Worm (Caenorhabditis elegans) whole organism, mixed stage, embryonic: ENCODE data around the gene epic-2.

Experiments
- drap-1 ChIP-seq: fragments of 200-800 bp; sonication (Bioruptor generic); optimal IDR thresholded peaks from 3 replicates; lab custom pipeline; 2018; ENCODE audit warnings: mild to moderate bottlenecking, missing genetic modification characterization, missing compliant biosample characterization
- lin-13 ChIP-seq: fragments of 150-350 bp; optimal IDR thresholded peaks from 2 replicates; lab custom pipeline; 2014; ENCODE audit warnings: missing biosample characterization, missing genetic modification characterization
- nhr-76 ChIP-seq: sonication (generic microtip); optimal IDR thresholded peaks from 2 replicates; lab custom pipeline; 2017; ENCODE audit warnings: missing biosample characterization, missing genetic modification characterization

- TF ChIP-seq drap-1 (GFP tag; lab: Kevin White, UChicago), result no peak
- no peak for TF ChIP-seq lin-13 (tag; lab: Kevin White, UChicago)
- TF ChIP-seq nhr-76 (tag; lab: Kevin White, UChicago), result no peak
These were observed 42.9 kb downstream of the epic-2 start for ce11 chrIV:1763452-1763851.
